Fruit fly (Drosophila melanogaster) whole organism, embryonic: Measurements from ENCODE around the gene Ndae1.
A peak's percentile ranks its signal among the peaks of the same experiment; 100 is the strongest.

ENCODE experiments used
- BEAF-32 ChIP-seq: fragments of 200-800 bp; sonication (Bioruptor generic); optimal IDR thresholded peaks from 3 replicates; lab custom pipeline; 2017; ENCODE audit warnings: missing biosample characterization, missing genetic modification characterization, mild to moderate bottlenecking, moderate library complexity, missing genetic modification reagents
- Bgb ChIP-seq: fragments of 200-800 bp; sonication (Bioruptor generic); IDR thresholded peaks from 2 replicates; pipeline ENCODE4 v1.3.6; 2022; ENCODE audit warnings: missing biosample characterization, missing genetic modification characterization; ENCODE audit not compliant: partially characterized antibody
- C15 ChIP-seq: fragments of 200-800 bp; sonication (Bioruptor generic); IDR thresholded peaks from 3 replicates; pipeline ENCODE4 v1.3.6; 2022; ENCODE audit warnings: missing biosample characterization, missing genetic modification characterization
- CG10147 ChIP-seq: fragments of 200-800 bp; sonication (Bioruptor generic); optimal IDR thresholded peaks from 2 replicates; lab custom pipeline; 2019; ENCODE audit warnings: missing biosample characterization, mild to moderate bottlenecking, missing genetic modification characterization, moderate library complexity
- CG10267 ChIP-seq: fragments of 200-800 bp; sonication (Bioruptor generic); optimal IDR thresholded peaks from 2 replicates; lab custom pipeline; 2018; ENCODE audit warnings: missing biosample characterization, mild to moderate bottlenecking, missing genetic modification characterization, moderate library complexity
- CG10543 ChIP-seq: fragments of 200-800 bp; sonication (Bioruptor generic); optimal IDR thresholded peaks from 3 replicates; lab custom pipeline; 2017; ENCODE audit warnings: missing biosample characterization, mild to moderate bottlenecking, missing genetic modification characterization, moderate library complexity
- CG11504 ChIP-seq: fragments of 200-800 bp; sonication (Bioruptor generic); optimal IDR thresholded peaks from 3 replicates; lab custom pipeline; 2019; ENCODE audit warnings: missing biosample characterization, mild to moderate bottlenecking, missing genetic modification characterization, moderate library complexity
- CG12659 ChIP-seq: fragments of 200-800 bp; sonication (Bioruptor generic); optimal IDR thresholded peaks from 3 replicates; lab custom pipeline; 2017; ENCODE audit warnings: mild to moderate bottlenecking, missing biosample characterization, missing genetic modification reagents, missing genetic modification characterization
- CG13123 ChIP-seq: fragments of 200-800 bp; sonication (Bioruptor generic); optimal IDR thresholded peaks from 2 replicates; lab custom pipeline; 2016; ENCODE audit warnings: missing biosample characterization, missing genetic modification characterization
- CG14710 ChIP-seq: fragments of 200-800 bp; sonication (Bioruptor generic); optimal IDR thresholded peaks from 3 replicates; lab custom pipeline; 2019; ENCODE audit warnings: missing biosample characterization, mild to moderate bottlenecking, missing genetic modification characterization, moderate library complexity
- CG16813 ChIP-seq: fragments of 200-800 bp; sonication (Bioruptor generic); IDR thresholded peaks from 3 replicates; pipeline ENCODE4 v1.3.6; 2022; ENCODE audit warnings: missing biosample characterization, missing genetic modification characterization; ENCODE audit not compliant: partially characterized antibody
- CG17359 ChIP-seq: fragments of 200-800 bp; sonication (Bioruptor generic); optimal IDR thresholded peaks from 3 replicates; lab custom pipeline; 2018; ENCODE audit warnings: missing biosample characterization, mild to moderate bottlenecking, missing genetic modification characterization, moderate library complexity
- CG17829 ChIP-seq: fragments of 200-800 bp; optimal IDR thresholded peaks from 2 replicates; lab custom pipeline; 2019; ENCODE audit warnings: missing biosample characterization, mild to moderate bottlenecking, missing genetic modification characterization, moderate library complexity
- CG2116 ChIP-seq: fragments of 200-800 bp; sonication (Bioruptor generic); optimal IDR thresholded peaks from 3 replicates; lab custom pipeline; 2018; ENCODE audit warnings: missing biosample characterization, mild to moderate bottlenecking, missing genetic modification characterization
- CG2120 ChIP-seq: fragments of 200-800 bp; sonication (Bioruptor generic); optimal IDR thresholded peaks from 3 replicates; lab custom pipeline; 2016; ENCODE audit warnings: missing biosample characterization, missing genetic modification characterization
- CG2129 ChIP-seq: fragments of 200-800 bp; sonication (Bioruptor generic); IDR thresholded peaks from 2 replicates; pipeline ENCODE4 v1.3.6; 2022; ENCODE audit warnings: missing biosample characterization, missing genetic modification characterization; ENCODE audit not compliant: partially characterized antibody
- CG2712 ChIP-seq: fragments of 200-800 bp; optimal IDR thresholded peaks from 3 replicates; lab custom pipeline; 2019; ENCODE audit warnings: missing biosample characterization, mild to moderate bottlenecking, missing genetic modification characterization, moderate library complexity
- CG34224 ChIP-seq: fragments of 200-800 bp; sonication (Bioruptor generic); IDR thresholded peaks from 3 replicates; pipeline ENCODE4 v1.3.6; 2022; ENCODE audit warnings: missing biosample characterization, missing genetic modification characterization; ENCODE audit not compliant: partially characterized antibody
- CG7745 ChIP-seq: fragments of 200-800 bp; sonication (Bioruptor generic); optimal IDR thresholded peaks from 2 replicates; lab custom pipeline; 2018; ENCODE audit warnings: missing biosample characterization, mild to moderate bottlenecking, missing genetic modification characterization, moderate library complexity
- CG7839 ChIP-seq: fragments of 200-800 bp; sonication (Bioruptor generic); optimal IDR thresholded peaks from 3 replicates; lab custom pipeline; 2018; ENCODE audit warnings: missing biosample characterization, mild to moderate bottlenecking, missing genetic modification characterization, moderate library complexity
- CG7963 ChIP-seq: fragments of 200-800 bp; sonication (Bioruptor generic); IDR thresholded peaks from 3 replicates; pipeline ENCODE4 v1.3.6; 2022; ENCODE audit warnings: missing biosample characterization, missing genetic modification characterization; ENCODE audit not compliant: partially characterized antibody
- CG9932 ChIP-seq: fragments of 200-800 bp; sonication (Bioruptor generic); IDR thresholded peaks from 2 replicates; pipeline ENCODE4 v1.3.6; 2022; ENCODE audit warnings: missing biosample characterization, missing genetic modification characterization
- CoRest ChIP-seq: fragments of 200-800 bp; sonication (Bioruptor generic); optimal IDR thresholded peaks from 3 replicates; lab custom pipeline; 2018; ENCODE audit warnings: missing biosample characterization, mild to moderate bottlenecking, missing genetic modification characterization, moderate library complexity
- Dek ChIP-seq: fragments of 200-800 bp; sonication (Bioruptor generic); optimal IDR thresholded peaks from 3 replicates; lab custom pipeline; 2019; ENCODE audit warnings: missing biosample characterization, mild to moderate bottlenecking, missing genetic modification characterization, moderate library complexity
- Dp ChIP-seq: fragments of 200-800 bp; sonication (Bioruptor generic); optimal IDR thresholded peaks from 2 replicates; lab custom pipeline; 2018; ENCODE audit warnings: missing biosample characterization, mild to moderate bottlenecking, missing genetic modification characterization, moderate library complexity
- MESR4 ChIP-seq: fragments of 200-800 bp; sonication (Bioruptor generic); optimal IDR thresholded peaks from 2 replicates; lab custom pipeline; 2018; ENCODE audit warnings: missing biosample characterization, mild to moderate bottlenecking, missing genetic modification characterization, moderate library complexity
- Rfx ChIP-seq: fragments of 200-800 bp; sonication (Bioruptor generic); IDR thresholded peaks from 2 replicates; pipeline ENCODE4 v1.3.6; 2022; ENCODE audit warnings: missing biosample characterization, missing genetic modification characterization
- Sin3A ChIP-seq: fragments of >200 bp; optimal IDR thresholded peaks from 2 replicates; lab custom pipeline; 2018
- Xrp1 ChIP-seq: fragments of 200-800 bp; sonication (Bioruptor generic); IDR thresholded peaks from 2 replicates; pipeline ENCODE4 v1.3.6; 2022; ENCODE audit warnings: missing biosample characterization, missing genetic modification characterization
- YL-1 ChIP-seq: fragments of 200-800 bp; sonication (Bioruptor generic); optimal IDR thresholded peaks from 3 replicates; lab custom pipeline; 2017; ENCODE audit warnings: missing biosample characterization, mild to moderate bottlenecking, missing genetic modification characterization
- bbx ChIP-seq: fragments of 200-800 bp; sonication (Bioruptor generic); IDR thresholded peaks from 2 replicates; pipeline ENCODE4 v1.3.6; 2022; ENCODE audit warnings: missing biosample characterization, missing genetic modification characterization; ENCODE audit not compliant: partially characterized antibody
- chinmo ChIP-seq: fragments of 200-800 bp; sonication (Bioruptor generic); IDR thresholded peaks from 4 replicates; pipeline ENCODE4 v1.3.6; 2022; ENCODE audit warnings: missing biosample characterization, missing genetic modification characterization; ENCODE audit not compliant: partially characterized antibody
- gcm ChIP-seq: fragments of 200-800 bp; sonication (Bioruptor generic); optimal IDR thresholded peaks from 2 replicates; lab custom pipeline; 2019; ENCODE audit warnings: missing biosample characterization, mild to moderate bottlenecking, missing genetic modification characterization, moderate library complexity
- hb ChIP-seq: fragments of 200-800 bp; sonication (Bioruptor generic); IDR thresholded peaks from 3 replicates; pipeline ENCODE4 v1.3.6; 2022; ENCODE audit warnings: missing biosample characterization, missing genetic modification characterization; ENCODE audit not compliant: partially characterized antibody
- inv ChIP-seq: fragments of 200-800 bp; sonication (Bioruptor generic); IDR thresholded peaks from 2 replicates; pipeline ENCODE4 v1.3.6; 2022; ENCODE audit warnings: missing biosample characterization, missing genetic modification characterization; ENCODE audit not compliant: partially characterized antibody
- lbe ChIP-seq: fragments of 200-800 bp; sonication (Bioruptor generic); optimal IDR thresholded peaks from 2 replicates; lab custom pipeline; 2016; ENCODE audit warnings: missing biosample characterization, mild to moderate bottlenecking, missing genetic modification characterization
- mld ChIP-seq: fragments of 200-800 bp; sonication (Bioruptor generic); IDR thresholded peaks from 3 replicates; pipeline ENCODE4 v1.3.6; 2022; ENCODE audit warnings: missing biosample characterization, missing genetic modification characterization; ENCODE audit not compliant: partially characterized antibody
- nerfin-2 ChIP-seq: fragments of 200-800 bp; sonication (Bioruptor generic); IDR thresholded peaks from 2 replicates; pipeline ENCODE4 v1.3.6; 2022; ENCODE audit warnings: missing biosample characterization, missing genetic modification characterization; ENCODE audit not compliant: partially characterized antibody
- nmo ChIP-seq: fragments of 200-800 bp; sonication (Bioruptor generic); optimal IDR thresholded peaks from 2 replicates; lab custom pipeline; 2018; ENCODE audit warnings: missing biosample characterization, mild to moderate bottlenecking, missing genetic modification characterization, moderate library complexity
- pzg ChIP-seq: fragments of 200-800 bp; sonication (Bioruptor generic); optimal IDR thresholded peaks from 3 replicates; lab custom pipeline; 2018; ENCODE audit warnings: missing biosample characterization, mild to moderate bottlenecking, missing genetic modification characterization, moderate library complexity
- scrt ChIP-seq: fragments of 200-800 bp; sonication (Bioruptor generic); optimal IDR thresholded peaks from 2 replicates; lab custom pipeline; 2018; ENCODE audit warnings: missing biosample characterization, mild to moderate bottlenecking, missing genetic modification characterization, moderate library complexity
- sens ChIP-seq: fragments of 200-800 bp; sonication (Bioruptor generic); peaks from one replicate; lab custom pipeline; 2016; ENCODE audit warnings: missing biosample characterization, missing genetic modification characterization
- sqz ChIP-seq: fragments of 200-800 bp; sonication (Bioruptor generic); optimal IDR thresholded peaks from 3 replicates; lab custom pipeline; 2018; ENCODE audit warnings: missing biosample characterization, mild to moderate bottlenecking, missing genetic modification characterization
- unc-4 ChIP-seq: fragments of 200-800 bp; sonication (Bioruptor generic); IDR thresholded peaks from 2 replicates; pipeline ENCODE4 v1.3.6; 2022; ENCODE audit warnings: missing biosample characterization, missing genetic modification characterization; ENCODE audit not compliant: partially characterized antibody
- vnd ChIP-seq: fragments of 200-800 bp; sonication (Bioruptor generic); IDR thresholded peaks from 3 replicates; pipeline ENCODE4 v1.3.6; 2022; ENCODE audit warnings: missing biosample characterization, missing genetic modification characterization; ENCODE audit not compliant: partially characterized antibody
- wek ChIP-seq: fragments of 200-800 bp; sonication (Bioruptor generic); optimal IDR thresholded peaks from 3 replicates; lab custom pipeline; 2018; ENCODE audit warnings: missing biosample characterization, mild to moderate bottlenecking, missing genetic modification characterization, moderate library complexity

Gene Ndae1

DNA sequence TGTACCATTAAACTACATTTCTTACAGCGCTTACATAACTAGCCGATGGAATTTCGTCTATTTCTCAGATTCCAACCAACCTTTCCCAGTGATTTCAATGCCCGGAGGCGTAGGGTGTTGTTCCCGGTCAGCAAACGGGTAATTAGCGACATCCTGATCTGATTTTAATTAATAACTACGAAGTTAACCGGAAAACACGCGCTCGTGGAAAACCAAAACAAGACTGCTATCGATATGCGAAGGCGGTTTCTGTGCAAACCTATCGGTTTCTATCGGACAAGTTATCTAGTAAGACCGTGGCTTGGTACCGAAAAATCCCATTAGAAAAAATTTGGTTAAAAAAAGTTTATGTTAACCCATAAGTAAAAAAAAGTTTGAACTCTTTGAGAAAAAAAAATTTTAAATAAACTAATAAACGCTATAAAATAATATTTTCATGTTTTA is 26.3 kb downstream of the Ndae1 start, which contains the start of gene mEFG1 (continued):
- TF ChIP-seq hb (GFP tag; lab: Robert Waterston, UW), result peak; percentile 66; the same call in 1 of the 3 replicates
- TF ChIP-seq CG9932 (GFP tag; lab: Robert Waterston, UW), result no peak
- peak; percentile 53 for TF ChIP-seq CG11504 (tag; lab: Kevin White, UChicago)
- peak; percentile 19; the same call in 1 of the 2 replicates for TF ChIP-seq Rfx (GFP tag; lab: Robert Waterston, UW)
- peak; percentile 67 for TF ChIP-seq vnd (GFP tag; lab: Robert Waterston, UW)
- peak; percentile 43; the same call in 1 of the 2 replicates for TF ChIP-seq CG2129 (GFP tag; lab: Robert Waterston, UW)
- peak; percentile 35 for TF ChIP-seq MESR4
- TF ChIP-seq BEAF-32 (GFP tag; lab: Kevin White, UChicago), result peak; percentile 69
- peak; percentile 28 for TF ChIP-seq CG14710 (tag; lab: Kevin White, UChicago)
- TF ChIP-seq CG2116 (GFP tag; lab: Kevin White, UChicago), result peak; percentile 86
- no peak for TF ChIP-seq CG7745 (tag; lab: Kevin White, UChicago)
- peak; percentile 74; the same call in 1 of the 4 replicates for TF ChIP-seq chinmo (GFP tag; lab: Robert Waterston, UW)
- TF ChIP-seq CG2120 (GFP tag; lab: Kevin White, UChicago), result peak; percentile 8
- TF ChIP-seq inv (GFP tag; lab: Robert Waterston, UW), result peak; percentile 59
- TF ChIP-seq nerfin-2 (GFP tag; lab: Robert Waterston, UW), result peak; percentile 55; the same call in 1 of the 2 replicates
- peak; percentile 25 for TF ChIP-seq Dek
- peak; percentile 12; the same call in 1 of the 2 replicates for TF ChIP-seq Xrp1 (GFP tag; lab: Robert Waterston, UW)
- TF ChIP-seq unc-4 (GFP tag; lab: Robert Waterston, UW), result peak; percentile 75
- TF ChIP-seq CG7839 (tag; lab: Kevin White, UChicago), result peak; percentile 24
- no peak for TF ChIP-seq nmo (GFP tag; lab: Kevin White, UChicago)
- TF ChIP-seq CoRest (tag; lab: Kevin White, UChicago), result peak; percentile 25
- peak; percentile 98 for TF ChIP-seq CG17359 (tag; lab: Kevin White, UChicago)
- peak; percentile 9 for TF ChIP-seq gcm (GFP tag; lab: Kevin White, UChicago)
- no peak for TF ChIP-seq lbe (GFP tag; lab: Kevin White, UChicago)
- peak; percentile 39 for TF ChIP-seq CG2712 (tag; lab: Kevin White, UChicago)
- TF ChIP-seq mld, result peak; percentile 68
- TF ChIP-seq sqz (GFP tag; lab: Kevin White, UChicago), result peak; percentile 79
- TF ChIP-seq CG12659 (GFP tag; lab: Kevin White, UChicago), result peak; percentile 22
- TF ChIP-seq scrt (GFP tag; lab: Kevin White, UChicago), result no peak
- peak; percentile 70 for TF ChIP-seq Dp (GFP tag; lab: Kevin White, UChicago)
- TF ChIP-seq CG17829 (tag; lab: Kevin White, UChicago), result peak; percentile 26
- no peak for TF ChIP-seq CG13123 (GFP tag; lab: Kevin White, UChicago)
- TF ChIP-seq wek (GFP tag; lab: Kevin White, UChicago), result no peak
- TF ChIP-seq bbx (GFP tag; lab: Robert Waterston, UW), result peak; percentile 92
- TF ChIP-seq CG10543 (GFP tag; lab: Kevin White, UChicago), result no peak
- peak; percentile 80 for TF ChIP-seq CG7963 (GFP tag; lab: Robert Waterston, UW)
- TF ChIP-seq CG10267 (tag; lab: Kevin White, UChicago), result peak; percentile 49
- peak; percentile 41 for TF ChIP-seq YL-1 (GFP tag; lab: Kevin White, UChicago)
- TF ChIP-seq Bgb, result peak; percentile 79
- peak; percentile 44 for TF ChIP-seq CG10147
- peak; percentile 79 for TF ChIP-seq CG34224
- TF ChIP-seq C15 (GFP tag; lab: Robert Waterston, UW), result no peak
- TF ChIP-seq CG16813 (GFP tag; lab: Robert Waterston, UW), result peak; percentile 70
- peak; percentile 12 for TF ChIP-seq Sin3A
- peak; percentile 54 for TF ChIP-seq pzg
- TF ChIP-seq sens, result peak; percentile 62
